Fruit fly (Drosophila melanogaster) whole organism, embryonic: Measurements from ENCODE around the gene CG5157.

Source experiments
- Adf1 ChIP-seq: fragments of 200-800 bp; sonication (Bioruptor generic); IDR thresholded peaks from 2 replicates; pipeline ENCODE4 v1.3.6; 2022; ENCODE audit warnings: missing biosample characterization, missing genetic modification characterization
- Blimp-1 ChIP-seq: fragments of 200-800 bp; sonication (Bioruptor generic); optimal IDR thresholded peaks from 3 replicates; lab custom pipeline; 2018; ENCODE audit warnings: missing biosample characterization, missing genetic modification characterization, mild to moderate bottlenecking, moderate library complexity, missing genetic modification reagents
- CG10147 ChIP-seq: fragments of 200-800 bp; sonication (Bioruptor generic); optimal IDR thresholded peaks from 2 replicates; lab custom pipeline; 2019; ENCODE audit warnings: missing biosample characterization, mild to moderate bottlenecking, missing genetic modification characterization, moderate library complexity
- CG11085 ChIP-seq: fragments of 200-800 bp; sonication (Bioruptor generic); IDR thresholded peaks from 2 replicates; pipeline ENCODE4 v1.3.6; 2022; ENCODE audit warnings: missing biosample characterization, missing genetic modification characterization
- CG11504 ChIP-seq: fragments of 200-800 bp; sonication (Bioruptor generic); optimal IDR thresholded peaks from 3 replicates; lab custom pipeline; 2019; ENCODE audit warnings: missing biosample characterization, mild to moderate bottlenecking, missing genetic modification characterization, moderate library complexity
- CG12104 ChIP-seq: fragments of 200-800 bp; sonication (Bioruptor generic); optimal IDR thresholded peaks from 3 replicates; lab custom pipeline; 2016; ENCODE audit warnings: missing biosample characterization, missing genetic modification characterization
- CG12219 ChIP-seq: fragments of 200-800 bp; sonication (Bioruptor generic); optimal IDR thresholded peaks from 3 replicates; lab custom pipeline; 2018; ENCODE audit warnings: missing biosample characterization, mild to moderate bottlenecking, missing genetic modification characterization
- CG15601 ChIP-seq: fragments of 200-800 bp; sonication (Bioruptor generic); optimal IDR thresholded peaks from 3 replicates; lab custom pipeline; 2019; ENCODE audit warnings: missing biosample characterization, mild to moderate bottlenecking, missing genetic modification characterization, moderate library complexity
- CG15696 ChIP-seq: fragments of 200-800 bp; sonication (Bioruptor generic); optimal IDR thresholded peaks from 2 replicates; lab custom pipeline; 2019; ENCODE audit warnings: missing biosample characterization, mild to moderate bottlenecking, missing genetic modification characterization, moderate library complexity
- CG17361 ChIP-seq: fragments of 200-800 bp; sonication (Bioruptor generic); IDR thresholded peaks from 3 replicates; pipeline ENCODE4 v1.3.6; 2022; ENCODE audit warnings: missing biosample characterization, missing genetic modification characterization
- CG17612 ChIP-seq: fragments of 200-800 bp; sonication (Bioruptor generic); IDR thresholded peaks from 2 replicates; pipeline ENCODE4 v1.3.6; 2022; ENCODE audit warnings: missing biosample characterization, missing genetic modification characterization
- CG2678 ChIP-seq: fragments of 200-800 bp; sonication (Bioruptor generic); optimal IDR thresholded peaks from 3 replicates; lab custom pipeline; 2019; ENCODE audit warnings: missing biosample characterization, mild to moderate bottlenecking, missing genetic modification characterization, moderate library complexity
- CG30431 ChIP-seq: fragments of 200-800 bp; sonication (Bioruptor generic); optimal IDR thresholded peaks from 2 replicates; lab custom pipeline; 2017; ENCODE audit warnings: missing biosample characterization, missing genetic modification characterization
- CG34376 ChIP-seq: fragments of 200-800 bp; sonication (Bioruptor generic); optimal IDR thresholded peaks from 2 replicates; lab custom pipeline; 2018; ENCODE audit warnings: missing biosample characterization, mild to moderate bottlenecking, missing genetic modification characterization
- CG3838 ChIP-seq: fragments of 200-800 bp; sonication (Bioruptor generic); optimal IDR thresholded peaks from 3 replicates; lab custom pipeline; 2016; ENCODE audit warnings: missing biosample characterization, missing genetic modification characterization
- CG3995 ChIP-seq: fragments of 200-800 bp; sonication (Bioruptor generic); optimal IDR thresholded peaks from 3 replicates; lab custom pipeline; 2016; ENCODE audit warnings: missing biosample characterization, missing genetic modification characterization
- CG4730 ChIP-seq: fragments of 200-800 bp; sonication (Bioruptor generic); IDR thresholded peaks from 2 replicates; pipeline ENCODE4 v1.3.6; 2022; ENCODE audit warnings: missing biosample characterization, missing genetic modification characterization
- CG5953 ChIP-seq: fragments of 200-800 bp; sonication (Bioruptor generic); IDR thresholded peaks from 2 replicates; pipeline ENCODE4 v1.3.6; 2022; ENCODE audit warnings: missing biosample characterization, missing genetic modification characterization
- CG6254 ChIP-seq: fragments of 200-800 bp; sonication (Bioruptor generic); optimal IDR thresholded peaks from 3 replicates; lab custom pipeline; 2017; ENCODE audit warnings: mild to moderate bottlenecking, missing biosample characterization, missing genetic modification reagents, missing genetic modification characterization
- CG8290 ChIP-seq, 3 experiments: fragments of 200-800 bp; sonication (Bioruptor generic); optimal IDR thresholded peaks; 2 replicates each; lab custom pipeline; 2016 to 2019; ENCODE audit warnings: missing biosample characterization in 3 of 3, missing genetic modification characterization in 3 of 3, mild to moderate bottlenecking in 2 of 3, moderate library complexity in 1 of 3
- CG9437 ChIP-seq: fragments of 200-800 bp; sonication (Bioruptor generic); optimal IDR thresholded peaks from 2 replicates; lab custom pipeline; 2018; ENCODE audit warnings: missing biosample characterization, mild to moderate bottlenecking, missing genetic modification characterization
- CrebB ChIP-seq: fragments of 200-800 bp; sonication (Bioruptor generic); optimal IDR thresholded peaks from 3 replicates; lab custom pipeline; 2018; ENCODE audit warnings: missing biosample characterization, mild to moderate bottlenecking, missing genetic modification characterization
- Dad ChIP-seq: fragments of 200-800 bp; sonication (Bioruptor generic); optimal IDR thresholded peaks from 3 replicates; lab custom pipeline; 2016; ENCODE audit warnings: missing biosample characterization, missing genetic modification characterization
- HHEX ChIP-seq: fragments of 200-800 bp; sonication (Bioruptor generic); optimal IDR thresholded peaks from 3 replicates; lab custom pipeline; 2017; ENCODE audit warnings: missing biosample characterization, mild to moderate bottlenecking, missing genetic modification characterization, missing genetic modification reagents
- Hmr ChIP-seq: fragments of 200-800 bp; sonication (Bioruptor generic); optimal IDR thresholded peaks from 3 replicates; lab custom pipeline; 2017; ENCODE audit warnings: mild to moderate bottlenecking, missing biosample characterization, missing genetic modification reagents, missing genetic modification characterization
- Hr51 ChIP-seq, 2 experiments: fragments of 200-800 bp; sonication (Bioruptor generic); optimal IDR thresholded peaks; 2 replicates in 1 of 2; 3 replicates in 1 of 2; lab custom pipeline; 2016 to 2018; ENCODE audit warnings: missing biosample characterization in 2 of 2, missing genetic modification characterization in 2 of 2, mild to moderate bottlenecking in 1 of 2, moderate library complexity in 1 of 2
- Lhr ChIP-seq: fragments of 200-800 bp; sonication (Bioruptor generic); optimal IDR thresholded peaks from 3 replicates; lab custom pipeline; 2017; ENCODE audit warnings: mild to moderate bottlenecking, missing biosample characterization, missing genetic modification reagents, missing genetic modification characterization
- Meics ChIP-seq: fragments of 200-800 bp; sonication (Bioruptor generic); optimal IDR thresholded peaks from 2 replicates; lab custom pipeline; 2017; ENCODE audit warnings: missing biosample characterization, mild to moderate bottlenecking, missing genetic modification characterization
- Neu2 ChIP-seq: fragments of 200-800 bp; sonication (Bioruptor generic); optimal IDR thresholded peaks from 3 replicates; lab custom pipeline; 2016; ENCODE audit warnings: missing biosample characterization, missing genetic modification characterization, borderline replicate concordance
- Sin3A ChIP-seq: fragments of >200 bp; optimal IDR thresholded peaks from 2 replicates; lab custom pipeline; 2018
- Sox102F ChIP-seq: fragments of 200-800 bp; sonication (Bioruptor generic); optimal IDR thresholded peaks from 2 replicates; lab custom pipeline; 2018; ENCODE audit warnings: missing biosample characterization, mild to moderate bottlenecking, missing genetic modification characterization, moderate library complexity
- Taf1 ChIP-seq: fragments of 200-800 bp; sonication (Bioruptor generic); IDR thresholded peaks from 2 replicates; pipeline ENCODE4 v1.3.6; 2022; ENCODE audit warnings: missing biosample characterization, missing genetic modification characterization
- Usf ChIP-seq: fragments of 200-800 bp; sonication (Bioruptor generic); optimal IDR thresholded peaks from 2 replicates; lab custom pipeline; 2017; ENCODE audit warnings: missing genotype, missing biosample characterization, missing genetic modification characterization
- bigmax ChIP-seq: fragments of 200-800 bp; sonication (Bioruptor generic); optimal IDR thresholded peaks from 2 replicates; lab custom pipeline; 2018; ENCODE audit warnings: missing biosample characterization, mild to moderate bottlenecking, missing genetic modification characterization
- btn ChIP-seq: fragments of 200-800 bp; sonication (Bioruptor generic); optimal IDR thresholded peaks from 2 replicates; lab custom pipeline; 2016; ENCODE audit warnings: missing biosample characterization, missing genetic modification characterization
- chinmo ChIP-seq: fragments of 200-800 bp; sonication (Bioruptor generic); IDR thresholded peaks from 4 replicates; pipeline ENCODE4 v1.3.6; 2022; ENCODE audit warnings: missing biosample characterization, missing genetic modification characterization; ENCODE audit not compliant: partially characterized antibody
- dm ChIP-seq: fragments of 200-800 bp; sonication (Bioruptor generic); optimal IDR thresholded peaks from 3 replicates; lab custom pipeline; 2016; ENCODE audit warnings: missing biosample characterization, missing genetic modification characterization
- ewg ChIP-seq: fragments of 200-800 bp; sonication (Bioruptor generic); optimal IDR thresholded peaks from 3 replicates; lab custom pipeline; 2017; ENCODE audit warnings: mild to moderate bottlenecking, missing biosample characterization, missing genetic modification reagents, missing genetic modification characterization
- exex ChIP-seq: fragments of 200-800 bp; sonication (Bioruptor generic); optimal IDR thresholded peaks from 4 replicates; lab custom pipeline; 2018; ENCODE audit warnings: missing biosample characterization, mild to moderate bottlenecking, missing genetic modification characterization, moderate library complexity
- grau ChIP-seq: fragments of 200-800 bp; optimal IDR thresholded peaks from 3 replicates; lab custom pipeline; 2019; ENCODE audit warnings: missing biosample characterization, mild to moderate bottlenecking, missing genetic modification characterization, moderate library complexity
- h ChIP-seq: fragments of >200 bp; optimal IDR thresholded peaks from 2 replicates; lab custom pipeline; 2017
- hth ChIP-seq: fragments of >200 bp; optimal IDR thresholded peaks from 2 replicates; lab custom pipeline; 2017; ENCODE audit warnings: inconsistent platforms
- knrl ChIP-seq: fragments of 200-800 bp; sonication (Bioruptor generic); IDR thresholded peaks from 3 replicates; pipeline ENCODE4 v1.3.6; 2022; ENCODE audit warnings: missing biosample characterization, missing genetic modification characterization; ENCODE audit not compliant: partially characterized antibody
- peb ChIP-seq: fragments of 200-800 bp; sonication (Bioruptor generic); IDR thresholded peaks from 2 replicates; pipeline ENCODE4 v1.3.6; 2022; ENCODE audit warnings: missing biosample characterization, missing genetic modification characterization
- ranshi ChIP-seq: fragments of 200-800 bp; sonication (Bioruptor generic); IDR thresholded peaks from 2 replicates; pipeline ENCODE4 v1.3.6; 2022; ENCODE audit warnings: missing biosample characterization, missing genetic modification characterization
- sd ChIP-seq: fragments of 200-800 bp; sonication (Bioruptor generic); optimal IDR thresholded peaks from 3 replicates; lab custom pipeline; 2018; ENCODE audit warnings: missing biosample characterization, mild to moderate bottlenecking, missing genetic modification characterization, moderate library complexity
- slou ChIP-seq: fragments of 200-800 bp; sonication (Bioruptor generic); optimal IDR thresholded peaks from 3 replicates; lab custom pipeline; 2016; ENCODE audit warnings: missing biosample characterization, missing genetic modification characterization
- zf30C ChIP-seq: fragments of 200-800 bp; sonication (Bioruptor generic); optimal IDR thresholded peaks from 3 replicates; lab custom pipeline; 2018; ENCODE audit warnings: missing biosample characterization, mild to moderate bottlenecking, missing genetic modification characterization
- zfh2 ChIP-seq: fragments of 200-800 bp; sonication (Bioruptor generic); optimal IDR thresholded peaks from 2 replicates; lab custom pipeline; 2016; ENCODE audit warnings: missing biosample characterization, missing genetic modification characterization

Gene CG5157

dm6 chr3L:16161847-16162556 lies 24.3 kb upstream of the CG5157 start (continued):
- no peak for TF ChIP-seq CG15696 (tag; lab: Kevin White, UChicago)
- TF ChIP-seq Lhr (GFP tag; lab: Kevin White, UChicago): peak; percentile 6
- TF ChIP-seq btn (GFP tag; lab: Kevin White, UChicago): no peak
- TF ChIP-seq CG11504 (tag; lab: Kevin White, UChicago): peak; percentile 87
- peak; percentile 82 for TF ChIP-seq Hmr (GFP tag; lab: Kevin White, UChicago)
- peak; percentile 83 for TF ChIP-seq Meics (GFP tag; lab: Kevin White, UChicago)
- TF ChIP-seq zf30C: no peak
- peak; percentile 39; the same call in 1 of the 4 replicates for TF ChIP-seq chinmo (GFP tag; lab: Robert Waterston, UW)
- TF ChIP-seq CG3995 (GFP tag; lab: Kevin White, UChicago): peak; percentile 40
- TF ChIP-seq ewg (GFP tag; lab: Kevin White, UChicago): peak; percentile 51
- TF ChIP-seq CG6254 (GFP tag; lab: Kevin White, UChicago): peak; percentile 66
- TF ChIP-seq CrebB (tag; lab: Kevin White, UChicago): peak; percentile 23
- no peak for TF ChIP-seq Neu2 (GFP tag; lab: Kevin White, UChicago)
- peak; percentile 80 for TF ChIP-seq CG15601 (tag; lab: Kevin White, UChicago)
- peak; percentile 79 for TF ChIP-seq CG10147
- TF ChIP-seq CG30431 (GFP tag; lab: Kevin White, UChicago): peak; percentile 34
- no peak for TF ChIP-seq bigmax (GFP tag; lab: Kevin White, UChicago)
- peak; percentile 52 for TF ChIP-seq CG4730 (GFP tag; lab: Robert Waterston, UW)
- TF ChIP-seq HHEX: peak; percentile 79
- TF ChIP-seq peb (GFP tag; lab: Robert Waterston, UW): 0 out of 2 replicates have a peak, but pooled peaks have one; percentile 17
- TF ChIP-seq h (lab: Kevin White, UChicago): no peak
- peak; percentile 59 for TF ChIP-seq CG34376 (GFP tag; lab: Kevin White, UChicago)
- peak; percentile 69 for TF ChIP-seq CG12219 (GFP tag; lab: Kevin White, UChicago)
- peak; percentile 16; the same call in 1 of the 2 replicates for TF ChIP-seq CG17612 (GFP tag; lab: Robert Waterston, UW)
- TF ChIP-seq Sin3A (lab: Kevin White, UChicago): no peak
- peak; percentile 72 for TF ChIP-seq Sox102F
- peak; percentile 90 for TF ChIP-seq CG2678
- peak; percentile 77 for TF ChIP-seq zfh2 (GFP tag; lab: Kevin White, UChicago)
- TF ChIP-seq CG3838 (GFP tag; lab: Kevin White, UChicago): no peak
- TF ChIP-seq Hr51 (GFP tag; optimal IDR thresholded peaks at IDR 0.05; lab: Kevin White, UChicago): peak; percentile 39 to 81
- TF ChIP-seq CG11085: no peak
- TF ChIP-seq dm: peak; percentile 1
- TF ChIP-seq sd (tag; lab: Kevin White, UChicago): peak; percentile 49
- TF ChIP-seq CG17361 (GFP tag; lab: Robert Waterston, UW): peak; percentile 76
- peak; percentile 56 for TF ChIP-seq Taf1 (GFP tag; lab: Robert Waterston, UW)
- TF ChIP-seq Adf1 (GFP tag; lab: Robert Waterston, UW): peak; percentile 52; the same call in 1 of the 2 replicates
- no peak for TF ChIP-seq hth (lab: Kevin White, UChicago)
- no peak for TF ChIP-seq ranshi (GFP tag; lab: Robert Waterston, UW)
- TF ChIP-seq Usf: peak; percentile 42
- no peak for TF ChIP-seq slou (GFP tag; lab: Kevin White, UChicago)
- TF ChIP-seq knrl (GFP tag; lab: Robert Waterston, UW): no peak
- peak; percentile 67 for TF ChIP-seq Blimp-1 (GFP tag; lab: Kevin White, UChicago)
- peak; percentile 82 for TF ChIP-seq grau
- TF ChIP-seq CG9437 (GFP tag; lab: Kevin White, UChicago): peak; percentile 65
- no peak for TF ChIP-seq exex
- TF ChIP-seq CG5953 (GFP tag; lab: Robert Waterston, UW): no peak
- TF ChIP-seq CG8290 (GFP tag; optimal IDR thresholded peaks at IDR 0.05; lab: Kevin White, UChicago): peak; percentile 32
- no peak for TF ChIP-seq CG8290 (tag; optimal IDR thresholded peaks at IDR 0.05; lab: Kevin White, UChicago)
- peak; percentile 45 for TF ChIP-seq Dad (GFP tag; lab: Kevin White, UChicago)
- peak; percentile 51 for TF ChIP-seq CG12104 (GFP tag; lab: Kevin White, UChicago)
